Fruit fly (Drosophila melanogaster): ENCODE results near the gene Fancl.

Fancl gene

DNA sequence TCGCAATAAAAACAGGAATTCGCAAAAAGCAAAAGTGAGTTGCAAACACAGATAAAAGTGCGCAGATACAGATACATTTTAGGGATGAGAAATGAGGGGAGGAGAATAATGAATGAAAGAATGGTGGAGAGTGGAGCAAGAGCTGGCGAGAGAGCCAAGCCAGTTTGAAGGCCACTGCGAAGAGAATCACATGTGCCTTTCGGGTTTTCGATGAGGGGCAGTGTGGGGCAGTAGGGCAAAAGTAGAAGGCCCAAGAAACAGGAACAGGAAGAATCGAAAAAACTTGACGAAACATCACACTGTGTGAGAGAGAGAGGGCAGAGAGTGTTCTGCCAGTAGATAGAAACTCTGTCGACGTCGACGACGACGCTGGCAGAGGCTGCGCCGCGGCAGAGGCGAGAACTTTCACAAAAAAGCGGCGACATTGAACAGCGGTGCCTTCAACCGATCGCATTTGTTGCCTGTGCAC is 31.5 kb upstream of the Fancl start:
- TF ChIP-seq noc (tag; optimal IDR thresholded peaks at IDR 0.05), result no peak

DNA sequence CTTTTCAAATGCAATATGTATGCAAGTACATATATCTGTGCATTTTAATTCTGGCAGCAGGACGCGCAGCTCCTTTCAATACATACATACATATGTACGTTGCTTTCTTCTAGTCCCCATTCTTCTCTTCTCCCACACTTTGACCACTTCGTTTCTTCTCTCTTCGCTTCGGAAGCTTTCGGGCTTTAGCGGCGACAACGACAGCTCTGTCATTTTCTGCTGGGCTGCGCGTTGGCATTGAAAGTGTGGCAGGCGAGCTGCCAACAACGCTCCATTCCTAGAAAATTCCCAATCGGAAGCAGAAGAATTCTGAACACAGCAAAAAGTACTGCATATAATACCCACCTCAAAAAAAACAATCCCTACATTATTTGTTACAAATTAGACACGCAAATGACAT is 30.4 kb upstream of the Fancl start:
- TF ChIP-seq noc (tag; optimal IDR thresholded peaks at IDR 0.05), result no peak

DNA sequence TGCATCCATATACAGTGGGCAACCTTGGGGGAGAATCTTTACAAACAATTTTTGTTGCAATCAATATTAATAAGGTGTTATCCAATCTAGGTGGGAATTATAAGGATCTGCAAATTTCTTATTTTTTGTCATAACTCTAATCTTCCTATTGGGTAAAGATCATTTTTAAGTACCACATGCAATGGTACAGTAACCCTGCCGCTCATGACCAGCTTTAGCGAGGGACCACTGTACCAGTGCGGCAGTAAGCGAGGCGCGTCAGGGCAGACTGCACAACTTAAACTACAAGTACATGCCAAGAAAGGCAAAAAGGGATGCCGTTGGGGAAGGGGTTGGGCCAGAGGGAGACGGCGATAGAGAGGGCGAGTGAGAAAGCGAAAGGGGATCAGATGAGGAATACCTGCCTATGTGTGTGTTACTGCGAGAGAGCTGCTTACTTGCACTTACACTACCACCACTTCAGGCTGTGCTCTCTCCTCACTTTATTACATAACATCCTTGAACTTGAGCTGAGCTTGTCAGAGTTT is 29.9 kb upstream of the Fancl start:
- TF ChIP-seq noc (tag; optimal IDR thresholded peaks at IDR 0.05), result no peak

DNA sequence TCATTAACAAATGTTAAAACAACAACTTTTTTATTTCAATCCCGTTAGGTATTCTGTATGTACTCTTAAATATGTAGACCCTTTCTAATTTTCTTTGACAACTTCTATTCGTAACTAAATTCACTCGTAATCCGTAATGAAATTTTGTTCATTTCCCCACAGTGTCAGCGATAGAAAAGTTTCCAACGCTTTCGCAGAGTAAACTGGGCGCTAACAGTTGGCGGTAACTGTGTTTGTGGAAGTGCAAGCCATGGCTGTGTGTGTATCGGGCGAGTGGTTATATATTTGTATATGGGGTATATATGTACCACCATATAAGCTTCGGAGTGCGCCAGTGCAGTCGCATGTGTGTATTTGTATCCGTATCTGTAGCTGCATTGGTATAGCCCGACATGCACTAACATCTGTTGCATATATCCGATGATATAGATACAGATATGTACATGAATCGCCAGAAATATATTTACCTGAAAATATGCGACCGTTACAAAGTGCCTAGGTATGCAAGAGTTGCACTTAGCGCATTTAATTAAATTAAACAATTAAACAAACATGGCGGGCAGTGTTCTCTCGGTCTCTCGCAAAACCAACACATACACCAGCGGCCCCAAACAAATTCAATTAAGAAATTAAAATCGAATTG is 28.9 kb upstream of the Fancl start:
- TF ChIP-seq noc (tag; optimal IDR thresholded peaks at IDR 0.05), result no peak

DNA sequence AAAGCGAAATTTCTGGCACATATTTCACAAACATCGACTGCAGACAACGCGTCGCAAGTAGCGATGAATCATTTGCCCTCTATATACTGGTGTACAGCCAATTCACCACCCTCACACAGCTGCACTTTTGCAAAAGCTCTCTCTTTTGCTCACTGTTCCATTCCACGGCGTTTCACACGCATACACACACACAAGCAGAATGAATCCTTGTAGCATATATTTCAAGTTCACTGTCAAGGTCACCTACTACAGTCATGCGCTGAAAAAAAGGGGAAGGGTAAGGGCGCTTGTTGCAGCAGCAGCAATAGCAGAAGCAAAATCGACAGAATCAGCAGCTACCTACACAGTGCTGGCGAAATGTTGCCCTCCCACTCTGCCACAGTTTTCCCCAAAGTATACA is 28.0 kb upstream of the Fancl start:
- no peak for TF ChIP-seq noc (tag; optimal IDR thresholded peaks at IDR 0.05)

DNA sequence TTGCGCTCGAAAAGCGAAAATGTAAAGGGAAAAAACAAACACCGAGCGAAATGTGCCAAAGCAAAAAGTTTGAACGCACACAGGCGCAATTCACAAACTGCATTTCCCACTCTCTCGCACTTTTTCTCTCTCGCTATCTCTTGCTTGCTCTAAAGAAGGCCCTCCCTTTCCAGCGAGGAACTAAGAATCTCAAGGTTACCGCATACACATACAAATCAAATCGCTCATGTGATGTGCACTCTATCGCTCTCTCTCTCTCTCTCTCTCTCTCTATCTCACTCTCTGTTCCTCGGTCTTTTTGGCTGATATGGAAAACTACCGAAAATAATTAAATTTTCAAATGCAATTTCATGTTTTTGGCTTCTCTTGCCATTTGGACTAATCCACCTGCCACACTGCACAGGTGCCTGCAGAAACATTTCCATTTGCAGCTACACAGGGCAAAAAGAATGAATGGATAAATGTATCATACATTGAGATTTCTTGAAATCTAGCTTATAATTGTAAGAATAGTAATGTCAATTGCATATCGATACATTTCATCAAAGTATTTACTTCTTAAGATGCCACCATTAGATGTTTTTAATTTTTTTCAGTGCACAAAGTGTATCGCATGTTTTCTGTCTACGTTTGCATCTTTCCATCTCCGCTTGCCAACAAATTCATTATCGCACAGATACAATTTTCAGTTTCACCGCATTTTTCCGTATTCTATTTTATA is 26.8 kb upstream of the Fancl start:
- TF ChIP-seq noc (tag; optimal IDR thresholded peaks at IDR 0.05), result no peak

DNA sequence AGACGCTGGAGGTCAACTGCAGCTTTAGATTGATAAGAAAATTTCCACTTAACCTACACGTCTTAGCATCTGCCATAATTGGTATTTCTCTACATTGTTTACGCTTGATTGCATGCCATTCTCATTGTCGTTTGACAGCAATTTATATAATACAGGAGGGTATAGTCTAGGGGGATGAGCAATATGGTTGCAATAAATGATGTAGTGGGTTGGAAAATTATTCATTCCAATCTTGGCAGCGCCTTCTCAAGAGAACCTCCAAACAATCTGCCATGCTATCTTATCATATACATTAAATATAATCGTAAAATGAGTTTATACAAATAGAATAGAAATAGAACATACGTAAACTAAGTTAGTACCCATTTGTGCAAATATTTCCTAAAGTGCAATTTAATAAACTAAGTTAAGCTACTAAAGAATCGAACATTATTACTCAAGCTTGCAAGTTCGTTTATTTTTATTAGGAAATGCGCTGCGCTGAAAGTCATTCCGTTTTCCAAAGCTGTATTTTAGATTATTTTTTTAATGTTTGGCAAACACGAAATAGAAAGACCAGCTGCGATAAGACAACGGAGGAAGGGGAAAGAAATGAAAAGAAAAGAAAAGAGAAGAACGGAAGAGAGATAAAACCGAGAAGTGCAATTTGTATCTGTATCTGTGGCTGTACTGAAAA is 25.9 kb upstream of the Fancl start:
- no peak for TF ChIP-seq noc (tag; optimal IDR thresholded peaks at IDR 0.05)

DNA sequence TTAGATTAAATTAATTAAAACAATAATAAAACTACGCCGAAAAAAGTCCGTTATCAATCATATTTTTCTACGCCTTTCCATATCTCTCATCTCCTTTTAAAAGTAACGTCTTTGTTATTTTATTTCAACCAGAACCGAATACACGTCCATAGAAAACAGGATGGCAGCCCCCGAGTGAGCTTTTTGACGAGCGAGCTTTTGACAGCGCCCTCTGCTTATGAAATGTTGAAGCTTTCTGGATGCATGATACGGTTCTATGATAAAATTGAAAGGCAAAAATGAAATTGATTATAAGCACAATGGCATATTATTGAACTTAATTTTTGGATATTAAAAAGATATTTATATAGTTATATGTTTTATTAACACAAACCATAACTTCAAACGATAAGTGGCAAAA is 24.0 kb upstream of the Fancl start:
- TF ChIP-seq noc (tag; optimal IDR thresholded peaks at IDR 0.05), result no peak

DNA sequence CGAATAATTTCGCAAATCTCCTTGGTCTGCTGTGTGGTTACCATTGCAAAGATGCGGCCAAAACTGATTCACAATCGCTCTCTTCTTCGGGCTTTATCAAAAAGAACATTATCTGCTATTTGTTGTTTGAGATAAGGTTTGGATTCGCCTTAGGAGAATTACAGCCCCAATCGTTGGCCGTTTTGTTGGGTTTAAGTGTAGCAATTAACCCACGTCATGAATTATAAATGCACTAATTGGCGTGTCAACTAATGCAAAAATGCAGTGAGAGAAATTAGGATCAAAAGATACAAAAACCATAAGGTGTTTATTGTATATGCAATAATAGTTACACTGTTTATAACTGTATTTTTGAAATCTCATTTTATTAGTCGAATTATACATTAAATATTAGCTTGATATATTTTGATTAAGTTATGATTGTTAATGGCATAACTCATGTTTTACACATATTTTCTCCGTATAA is 22.7 kb upstream of the Fancl start, which contains the start of gene Alp13:
TSS of gene Alp13 (minus strand) at position 51 of the 466 bp plus-strand sequence.
- TF ChIP-seq noc (tag; optimal IDR thresholded peaks at IDR 0.05), result no peak

DNA sequence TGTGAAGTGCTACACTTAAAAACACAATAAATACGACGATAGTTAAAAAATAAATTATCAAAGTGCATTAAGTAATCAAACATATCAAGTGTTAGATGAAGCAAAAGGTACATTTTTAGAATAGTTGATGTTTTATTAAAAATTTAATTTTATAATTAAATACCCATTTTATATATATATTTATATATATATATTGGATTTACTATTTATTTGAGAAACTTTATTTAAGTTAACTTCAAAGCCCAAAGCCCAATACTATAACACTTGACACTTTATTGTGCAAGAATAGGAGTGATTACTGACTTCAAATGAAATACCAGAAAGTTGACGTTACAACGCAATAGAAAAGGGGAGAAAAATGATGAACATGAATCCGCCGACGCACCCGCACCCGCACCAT is 18.1 kb upstream of the Fancl start, which contains the start of gene nerfin-2:
TSS of gene nerfin-2 (plus strand) at position 301 of the 400 bp plus-strand sequence.
- no peak for TF ChIP-seq noc (tag; optimal IDR thresholded peaks at IDR 0.05)

DNA sequence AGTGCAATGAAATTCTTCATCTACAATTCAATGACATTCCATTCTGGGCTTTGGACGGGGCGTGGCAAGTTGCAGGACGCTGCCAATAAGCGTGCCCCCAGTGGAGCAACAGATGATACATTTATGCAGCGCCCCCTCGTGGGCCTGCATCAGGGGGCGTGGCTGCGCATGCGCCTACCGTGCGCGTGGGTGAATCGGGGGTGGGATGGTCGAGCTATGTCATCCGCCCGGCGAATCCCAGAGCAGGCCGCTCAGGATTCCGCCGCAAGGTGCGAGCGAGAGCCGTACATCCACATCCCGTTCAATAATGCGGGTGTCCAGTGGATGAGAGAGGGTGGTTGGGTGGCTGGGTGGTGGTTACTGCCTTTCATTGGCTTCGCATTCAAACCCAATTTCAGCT is 17.5 kb upstream of the Fancl start:
- TF ChIP-seq noc (tag; optimal IDR thresholded peaks at IDR 0.05), result no peak

DNA sequence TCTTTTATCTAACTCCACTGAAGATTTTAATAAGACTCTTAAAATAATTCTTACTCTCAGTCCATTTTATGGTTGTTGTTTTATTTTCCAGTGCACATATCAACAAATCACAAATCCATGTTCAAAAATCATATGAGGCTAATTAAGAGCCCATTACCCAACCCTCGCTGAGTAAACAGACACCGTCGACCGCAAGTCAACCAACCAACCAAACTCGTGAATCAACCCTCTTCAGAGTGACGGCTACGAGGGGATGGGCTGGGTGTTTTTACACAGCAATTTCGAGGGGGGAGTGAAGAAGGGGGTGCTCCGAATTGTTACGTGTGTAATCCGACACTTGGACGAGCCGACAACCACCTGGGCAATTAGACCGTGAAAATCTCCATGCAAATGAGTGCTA is 16.1 kb upstream of the Fancl start:
- no peak for TF ChIP-seq noc (tag; optimal IDR thresholded peaks at IDR 0.05)

DNA sequence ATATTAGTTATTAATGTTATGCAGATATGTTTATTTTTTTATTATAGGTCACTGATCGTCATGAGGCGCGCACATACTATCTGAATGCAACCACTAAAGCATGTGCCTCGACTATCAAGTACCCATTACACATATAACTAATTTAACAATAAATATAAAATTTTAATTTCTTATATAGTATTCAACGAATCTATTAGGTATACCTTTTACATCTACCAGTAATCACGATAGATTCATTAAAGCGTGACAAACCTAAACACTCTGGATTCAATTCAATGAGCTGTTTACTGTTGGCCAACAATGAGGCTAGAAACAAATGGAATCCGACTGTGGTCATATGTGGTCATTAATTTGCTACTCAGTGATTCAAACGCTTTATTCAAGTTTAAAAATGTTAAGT is 14.9 kb upstream of the Fancl start, which contains the start of gene CG33784:
TSS of gene CG33784 (plus strand) at position 301 of the 400 bp plus-strand sequence.
- no peak for TF ChIP-seq noc (tag; optimal IDR thresholded peaks at IDR 0.05)

DNA sequence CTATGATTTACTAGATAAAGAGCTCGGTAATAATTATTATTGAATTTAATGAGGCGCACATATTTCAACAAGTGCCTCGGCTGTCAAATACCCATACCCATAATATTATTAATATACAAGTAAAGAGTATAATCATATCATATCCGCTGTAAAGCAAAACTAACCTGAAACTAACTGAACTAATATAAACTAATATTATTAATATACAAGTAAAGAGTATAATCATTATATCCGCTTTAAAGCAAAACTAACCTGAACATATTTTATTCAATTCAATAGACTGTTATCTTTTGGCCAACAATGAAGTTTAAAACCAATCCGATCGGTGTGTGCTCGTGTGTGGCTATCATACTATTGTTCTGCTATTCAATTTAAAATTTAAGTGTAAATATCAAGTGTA is 13.8 kb upstream of the Fancl start, which contains the start of gene CG33783:
TSS of gene CG33783 (plus strand) at position 301 of the 400 bp plus-strand sequence.
- no peak for TF ChIP-seq noc (tag; optimal IDR thresholded peaks at IDR 0.05)

DNA sequence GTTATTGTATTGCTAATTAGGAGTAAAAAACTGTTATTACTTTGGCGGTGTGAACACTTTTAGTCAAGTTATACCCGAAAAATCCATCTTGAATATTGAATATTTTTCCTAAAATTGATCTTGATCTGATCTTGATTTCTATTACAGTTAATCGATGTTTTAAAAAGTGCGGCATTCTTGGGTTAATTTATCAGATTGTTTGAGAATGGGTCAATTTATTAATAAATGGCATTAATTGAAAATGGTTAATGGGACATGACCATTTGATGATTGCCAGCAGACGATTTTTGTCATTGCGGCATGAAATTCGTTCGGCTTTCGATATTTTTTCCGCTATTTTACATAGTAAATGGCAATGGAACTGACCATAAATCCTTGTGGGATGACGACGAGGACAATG is 11.0 kb upstream of the Fancl start, which contains the start of gene CG33631:
TSS of gene CG33631 (plus strand) at position 301 of the 400 bp plus-strand sequence.
- TF ChIP-seq noc (tag; optimal IDR thresholded peaks at IDR 0.05), result no peak

DNA sequence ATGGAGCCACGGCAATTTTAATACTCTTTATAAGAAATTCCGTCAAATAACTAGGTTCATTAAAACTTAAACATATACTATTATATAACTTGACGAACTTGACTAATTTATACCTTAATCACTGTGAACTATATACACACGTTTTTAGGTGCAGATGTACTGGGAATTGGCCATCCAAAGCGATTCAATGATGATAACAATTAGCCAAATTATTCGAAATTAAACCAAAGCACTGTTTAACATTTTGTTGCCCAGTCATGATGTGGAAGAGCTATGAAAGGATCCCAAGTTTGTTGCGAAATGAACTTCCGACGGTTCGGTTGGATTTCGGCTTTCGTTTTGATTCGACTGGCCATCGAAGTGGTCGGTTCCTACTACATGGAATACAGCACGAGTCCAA is 9.7 kb upstream of the Fancl start, which contains the start of gene CG33630:
TSS of gene CG33630 (plus strand) at position 301 of the 400 bp plus-strand sequence.
- no peak for TF ChIP-seq noc (tag; optimal IDR thresholded peaks at IDR 0.05)

Measured in whole organism, larva.